Comparison of ENCODE assay signal across 2 worm cellular contexts in genomic region chrX:6745515-6745914, ce11.
TF ChIP-seq lines count a peak whose summit lies in the region.

No protein-coding gene starts in this region.

TF ChIP-seq in whole organism, L1 larva, 84 proteins besides CTCF, POLR2A, EP300 and RAD21 (continued from another document):
- no peak for TF ChIP-seq pax-3 (tag; optimal IDR thresholded peaks at IDR 0.05; lab: Kevin White, UChicago)
- TF ChIP-seq mab-9 (GFP tag; IDR thresholded peaks at IDR 0.05; lab: Robert Waterston, UW): no peak
- no peak for TF ChIP-seq unc-86 (tag; optimal IDR thresholded peaks at IDR 0.05; lab: Kevin White, UChicago)
- no peak for TF ChIP-seq nhr-77 (tag; optimal IDR thresholded peaks at IDR 0.05; lab: Kevin White, UChicago)
- no peak for TF ChIP-seq nhr-90 (tag; optimal IDR thresholded peaks at IDR 0.05; lab: Kevin White, UChicago; ENCODE audit: poor library complexity)
- no peak for TF ChIP-seq ceh-90 (tag; optimal IDR thresholded peaks at IDR 0.05; lab: Kevin White, UChicago)
- no peak for TF ChIP-seq efl-1 (optimal IDR thresholded peaks at IDR 0.05; lab: Kevin White, UChicago)
- TF ChIP-seq efl-1 (GFP tag; optimal IDR thresholded peaks at IDR 0.05 in 1 of 2; lab: Kevin White, UChicago): no peak
- TF ChIP-seq nhr-20 (tag; optimal IDR thresholded peaks at IDR 0.05; lab: Kevin White, UChicago): peak; percentile 46
- no peak for TF ChIP-seq snpc-4 (tag; optimal IDR thresholded peaks at IDR 0.05; lab: Kevin White, UChicago)
- TF ChIP-seq egl-27 (tag; optimal IDR thresholded peaks at IDR 0.05; lab: Kevin White, UChicago): peak in 1 of 2 experiments; percentile 33
- peak; percentile 69 for TF ChIP-seq rnt-1 (tag; optimal IDR thresholded peaks at IDR 0.05; lab: Kevin White, UChicago)
- TF ChIP-seq nhr-19 (GFP tag; conservative IDR thresholded peaks at IDR 0.05; lab: Robert Waterston, UW): peak; percentile 60
- no peak for TF ChIP-seq ets-5 (GFP tag; IDR thresholded peaks at IDR 0.05; lab: Robert Waterston, UW)
TF ChIP-seq in whole organism, L1 larva: peak in this region for 14.

TF ChIP-seq in whole organism, L2 larva, 48 proteins besides CTCF, POLR2A, EP300 and RAD21 (continued from another document):
- TF ChIP-seq nhr-6 (tag; optimal IDR thresholded peaks at IDR 0.05; lab: Kevin White, UChicago) (no peak), unc-62 (GFP tag; optimal IDR thresholded peaks at IDR 0.05; lab: Kevin White, UChicago) (no peak), sem-4 (tag; optimal IDR thresholded peaks at IDR 0.05; lab: Kevin White, UChicago) (no peak), unc-39 (tag; optimal IDR thresholded peaks at IDR 0.05; lab: Kevin White, UChicago) (no peak), ceh-82 (tag; optimal IDR thresholded peaks at IDR 0.05; lab: Kevin White, UChicago) (no peak), elt-1 (tag; optimal IDR thresholded peaks at IDR 0.05; lab: Kevin White, UChicago) (no peak), sma-3 (GFP tag; optimal IDR thresholded peaks at IDR 0.05; lab: Kevin White, UChicago) (no peak), sma-9 (GFP tag; optimal IDR thresholded peaks at IDR 0.05; lab: Kevin White, UChicago) (peak; percentile 89), sma-9 (tag; optimal IDR thresholded peaks at IDR 0.05; lab: Kevin White, UChicago) (no peak), gmeb-1 (tag; optimal IDR thresholded peaks at IDR 0.05; lab: Kevin White, UChicago) (no peak), lin-13 (GFP tag; optimal IDR thresholded peaks at IDR 0.05; lab: Kevin White, UChicago) (no peak), snpc-4 (tag; optimal IDR thresholded peaks at IDR 0.05; lab: Kevin White, UChicago) (no peak), nhr-129 (tag; optimal IDR thresholded peaks at IDR 0.05; lab: Kevin White, UChicago) (peak; percentile 63), dmd-4 (tag; optimal IDR thresholded peaks at IDR 0.05; lab: Kevin White, UChicago) (no peak), F13H6.1 (tag; optimal IDR thresholded peaks at IDR 0.05; lab: Kevin White, UChicago) (peak; percentile 66), egl-27 (tag; optimal IDR thresholded peaks at IDR 0.05; lab: Kevin White, UChicago) (peak; percentile 16)
